Worm (Caenorhabditis elegans) whole organism, mixed stage, embryonic: ENCODE measurements around the gene egg-2.

ENCODE experiments used
- ceh-83 ChIP-seq: fragments of 200-800 bp; sonication (Bioruptor generic); optimal IDR thresholded peaks from 2 replicates; lab custom pipeline; 2018; ENCODE audit warnings: mild to moderate bottlenecking, missing genetic modification characterization, missing compliant biosample characterization
- ces-1 ChIP-seq: fragments of 150-350 bp; optimal IDR thresholded peaks from 2 replicates; lab custom pipeline; 2014; ENCODE audit warnings: missing biosample characterization, missing genetic modification reagents, missing genetic modification characterization
- cnd-1 ChIP-seq: fragments of 200-800 bp; sonication (Bioruptor generic); optimal IDR thresholded peaks from 2 replicates; lab custom pipeline; 2018; ENCODE audit warnings: mild to moderate bottlenecking, missing genetic modification characterization, missing compliant biosample characterization
- elt-1 ChIP-seq: sonication (generic microtip); optimal IDR thresholded peaks from 2 replicates; lab custom pipeline; 2017; ENCODE audit warnings: missing genetic modification characterization, mild to moderate bottlenecking, missing compliant biosample characterization, antibody characterized with exemption, moderate library complexity, borderline replicate concordance; ENCODE audit not compliant: insufficient read depth
- elt-3 ChIP-seq: fragments of 150-350 bp; optimal IDR thresholded peaks from 2 replicates; lab custom pipeline; 2014; ENCODE audit warnings: missing biosample characterization, missing genetic modification characterization
- lin-13 ChIP-seq: fragments of 150-350 bp; optimal IDR thresholded peaks from 2 replicates; lab custom pipeline; 2014; ENCODE audit warnings: missing biosample characterization, missing genetic modification characterization
- mep-1 ChIP-seq: fragments of 150-350 bp; optimal IDR thresholded peaks from 2 replicates; lab custom pipeline; 2017; ENCODE audit warnings: missing biosample characterization, missing genetic modification reagents, missing genetic modification characterization, inconsistent platforms
- nhr-237 ChIP-seq: fragments of 150-350 bp; optimal IDR thresholded peaks from 2 replicates; lab custom pipeline; 2014; ENCODE audit warnings: missing biosample characterization, missing genetic modification characterization
- nhr-28 ChIP-seq: fragments of 150-350 bp; optimal IDR thresholded peaks from 2 replicates; lab custom pipeline; 2014; ENCODE audit warnings: missing biosample characterization, missing genetic modification characterization
- nhr-76 ChIP-seq: sonication (generic microtip); optimal IDR thresholded peaks from 2 replicates; lab custom pipeline; 2017; ENCODE audit warnings: missing biosample characterization, missing genetic modification characterization
- pha-4 ChIP-seq: fragments of 150-350 bp; optimal IDR thresholded peaks from 2 replicates; lab custom pipeline; 2018; ENCODE audit warnings: missing biosample characterization, missing genetic modification reagents, missing genetic modification characterization
- snpc-4 ChIP-seq: fragments of 150-350 bp; optimal IDR thresholded peaks from 2 replicates; lab custom pipeline; 2014; ENCODE audit warnings: missing biosample characterization, missing genetic modification characterization
- unc-62 ChIP-seq: fragments of 150-350 bp; optimal IDR thresholded peaks from 2 replicates; lab custom pipeline; 2014; ENCODE audit warnings: missing biosample characterization, missing genetic modification reagents, missing genetic modification characterization
- ztf-11 ChIP-seq: fragments of 150-350 bp; optimal IDR thresholded peaks from 2 replicates; lab custom pipeline; 2014; ENCODE audit warnings: missing biosample characterization, missing genetic modification characterization

ce11 chrIII:7107965-7108364 lies 47.6 kb upstream of the egg-2 start, which contains the start of gene odd-1:
- TF ChIP-seq unc-62 (GFP tag; lab: Kevin White, UChicago) (no peak), snpc-4 (tag; lab: Kevin White, UChicago) (no peak), nhr-237 (tag; lab: Kevin White, UChicago) (no peak), elt-3 (tag; lab: Kevin White, UChicago) (no peak), nhr-28 (tag; lab: Kevin White, UChicago) (no peak), ztf-11 (no peak), ces-1 (GFP tag; lab: Kevin White, UChicago) (no peak), lin-13 (tag; lab: Kevin White, UChicago) (no peak), nhr-76 (no peak), mep-1 (tag; lab: Kevin White, UChicago) (no peak), ceh-83 (GFP tag; lab: Kevin White, UChicago) (no peak), pha-4 (tag; lab: Kevin White, UChicago) (no peak), cnd-1 (no peak), elt-1 (no peak)
